Worm (Caenorhabditis elegans) whole organism, L4 larva: ENCODE results near the gene nhr-123.

Experiments
- aha-1 ChIP-seq: fragments of 150-350 bp; peaks from one replicate; lab custom pipeline; 2014; ENCODE audit warnings: missing biosample characterization, missing genetic modification characterization
- ceh-82 ChIP-seq: sonication (generic microtip); optimal IDR thresholded peaks from 2 replicates; lab custom pipeline; 2017; ENCODE audit warnings: missing biosample characterization, missing genetic modification characterization
- dmd-8 ChIP-seq: fragments of 200-800 bp; sonication (Bioruptor generic); IDR thresholded peaks from 2 replicates; pipeline ENCODE4 v1.3.6; 2022; ENCODE audit warnings: missing genetic modification characterization, missing compliant biosample characterization
- fkh-10 ChIP-seq: fragments of 150-350 bp; optimal IDR thresholded peaks from 2 replicates; lab custom pipeline; 2014; ENCODE audit warnings: missing biosample characterization, missing genetic modification reagents, missing genetic modification characterization
- nhr-11 ChIP-seq: fragments of 150-350 bp; optimal IDR thresholded peaks from 2 replicates; lab custom pipeline; 2014; ENCODE audit warnings: missing biosample characterization, missing genetic modification characterization
- skn-1 ChIP-seq: fragments of 150-350 bp; optimal IDR thresholded peaks from 2 replicates; lab custom pipeline; 2014; ENCODE audit warnings: missing biosample characterization, missing genetic modification characterization
- unc-39 ChIP-seq: sonication (generic microtip); optimal IDR thresholded peaks from 2 replicates; lab custom pipeline; 2017; ENCODE audit warnings: missing biosample characterization, missing genetic modification characterization
- unc-62 ChIP-seq, 3 experiments: fragments of 150-350 bp in 1 of 3; sonication (generic microtip); optimal IDR thresholded peaks in 2 of 3; peaks in 1 of 3; 1 replicate in 1 of 3; 2 replicates in 2 of 3; lab custom pipeline; 2014 to 2017; ENCODE audit warnings: missing biosample characterization in 3 of 3, missing genetic modification characterization in 3 of 3, missing genetic modification reagents in 3 of 3, missing genotype in 1 of 3
- ztf-11 ChIP-seq: fragments of 150-350 bp; optimal IDR thresholded peaks from 2 replicates; lab custom pipeline; 2014; ENCODE audit warnings: missing biosample characterization, missing genetic modification characterization

- TF ChIP-seq ceh-82 (tag; lab: Kevin White, UChicago) (no peak), skn-1 (no peak), fkh-10 (GFP tag; lab: Kevin White, UChicago) (no peak), unc-62 (GFP tag; optimal IDR thresholded peaks at IDR 0.05 in 1 of 2; lab: Kevin White, UChicago) (no peak), unc-62 (tag; optimal IDR thresholded peaks at IDR 0.05; lab: Kevin White, UChicago) (no peak), nhr-11 (tag; lab: Kevin White, UChicago) (no peak), ztf-11 (tag; lab: Kevin White, UChicago) (no peak), aha-1 (peak; percentile 53), dmd-8 (no peak), unc-39 (tag; lab: Kevin White, UChicago) (no peak)
These were observed 2.3 kb downstream of the nhr-123 start, which contains the start of gene nhr-98 for ce11 chrV:453569-453968.
